Fruit fly (Drosophila melanogaster) Kc167 (cell line): ENCODE results near the gene apn.

Source experiments
- Sin3A ChIP-seq: fragments of >200 bp; optimal IDR thresholded peaks from 2 replicates; lab custom pipeline; 2018; ENCODE audit warnings: missing external identifiers
- h ChIP-seq: fragments of >200 bp; optimal IDR thresholded peaks from 3 replicates; lab custom pipeline; 2018; ENCODE audit warnings: missing external identifiers
- insv ChIP-seq: fragments of >200 bp; optimal IDR thresholded peaks from 3 replicates; lab custom pipeline; 2018; ENCODE audit warnings: missing external identifiers
- psq ChIP-seq: fragments of >200 bp; optimal IDR thresholded peaks from 2 replicates; lab custom pipeline; 2017; ENCODE audit warnings: missing external identifiers
- ttk ChIP-seq: sonication (Bioruptor generic); optimal IDR thresholded peaks from 2 replicates; lab custom pipeline; 2017; ENCODE audit warnings: missing external identifiers

DNA sequence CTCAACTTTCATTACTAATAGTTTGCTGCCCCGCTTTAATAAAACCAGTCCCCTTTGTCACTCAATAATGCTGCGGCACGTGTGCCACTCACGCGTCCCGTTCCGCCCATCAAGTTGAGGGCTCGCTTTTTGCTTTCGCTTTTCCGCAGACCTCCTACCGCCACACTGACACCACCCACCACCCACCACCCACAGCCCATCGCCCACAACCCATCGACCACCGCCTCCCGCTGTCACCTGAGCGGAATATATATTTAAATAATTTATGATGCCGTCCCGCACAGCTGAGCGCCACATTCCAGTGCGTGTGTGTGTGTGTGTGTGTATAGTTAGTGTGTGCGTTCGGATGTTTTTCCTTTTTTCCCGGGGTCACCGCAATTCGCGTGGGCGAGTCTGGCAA lies 46.9 kb downstream of the apn start:
- TF ChIP-seq psq (lab: Kevin White, UChicago) (no peak), Sin3A (lab: Kevin White, UChicago) (no peak), h (lab: Kevin White, UChicago) (no peak), ttk (lab: Kevin White, UChicago) (no peak), insv (lab: Kevin White, UChicago) (no peak)
